Worm (Caenorhabditis elegans) whole organism, L1 larva: ENCODE measurements around the gene tbg-1.

Experiments used
- ama-1 ChIP-seq: fragments of 150-350 bp; optimal IDR thresholded peaks from 2 replicates; lab custom pipeline; 2014
- efl-1 ChIP-seq, 4 experiments: fragments of 150-350 bp; optimal IDR thresholded peaks in 3 of 4; peaks in 1 of 4; 1 replicate in 1 of 4; 2 replicates in 3 of 4; lab custom pipeline; 2014; ENCODE audit warnings: missing biosample characterization in 2 of 4, missing genetic modification characterization in 2 of 4, missing genetic modification reagents in 2 of 4
- egl-27 ChIP-seq, 2 experiments: fragments of 150-350 bp in 1 of 2; sonication (generic microtip); optimal IDR thresholded peaks; 3 replicates each; lab custom pipeline; 2017 to 2018; ENCODE audit warnings: missing biosample characterization in 2 of 2, missing genetic modification characterization in 2 of 2, missing genetic modification reagents in 2 of 2
- elt-3 ChIP-seq, 6 experiments: fragments of 150-350 bp in 1 of 6; sonication (generic microtip); optimal IDR thresholded peaks; 2 replicates each; lab custom pipeline; 2017 to 2018; ENCODE audit warnings: missing biosample characterization in 6 of 6, missing genetic modification characterization in 6 of 6, inconsistent platforms in 1 of 6
- lin-13 ChIP-seq: fragments of 150-350 bp; optimal IDR thresholded peaks from 2 replicates; lab custom pipeline; 2014; ENCODE audit warnings: missing biosample characterization, missing genetic modification reagents, missing genetic modification characterization
- lin-15B ChIP-seq: fragments of 150-350 bp; sonication (generic microtip); optimal IDR thresholded peaks from 3 replicates; lab custom pipeline; 2014; ENCODE audit warnings: missing biosample characterization, missing genetic modification characterization
- lin-35 ChIP-seq, 2 experiments: fragments of 150-350 bp; optimal IDR thresholded peaks; 2 replicates each; lab custom pipeline; 2014; ENCODE audit warnings: missing biosample characterization in 2 of 2, missing genetic modification characterization in 2 of 2, missing genetic modification reagents in 2 of 2
- mab-9 ChIP-seq: fragments of 200-800 bp; sonication (Bioruptor generic); IDR thresholded peaks from 2 replicates; pipeline ENCODE4 v1.3.6; 2022; ENCODE audit warnings: missing genetic modification reagents, missing genetic modification characterization, missing compliant biosample characterization
- pag-3 ChIP-seq: sonication (generic microtip); optimal IDR thresholded peaks from 2 replicates; lab custom pipeline; 2017; ENCODE audit warnings: missing genetic modification characterization, mild to moderate bottlenecking, missing compliant biosample characterization, antibody characterized with exemption, borderline replicate concordance; ENCODE audit not compliant: insufficient read depth
- snpc-4 ChIP-seq: fragments of 150-350 bp; optimal IDR thresholded peaks from 2 replicates; lab custom pipeline; 2014; ENCODE audit warnings: missing biosample characterization, missing genetic modification characterization
- unc-62 ChIP-seq: fragments of 150-350 bp; optimal IDR thresholded peaks from 2 replicates; lab custom pipeline; 2014; ENCODE audit warnings: missing biosample characterization, missing genetic modification reagents, missing genetic modification characterization
- zag-1 ChIP-seq: fragments of 150-350 bp; optimal IDR thresholded peaks from 2 replicates; lab custom pipeline; 2014; ENCODE audit warnings: missing biosample characterization, missing genetic modification characterization
- ztf-4 ChIP-seq: fragments of 150-350 bp; optimal IDR thresholded peaks from 2 replicates; lab custom pipeline; 2014; ENCODE audit warnings: missing biosample characterization, missing genetic modification characterization

DNA sequence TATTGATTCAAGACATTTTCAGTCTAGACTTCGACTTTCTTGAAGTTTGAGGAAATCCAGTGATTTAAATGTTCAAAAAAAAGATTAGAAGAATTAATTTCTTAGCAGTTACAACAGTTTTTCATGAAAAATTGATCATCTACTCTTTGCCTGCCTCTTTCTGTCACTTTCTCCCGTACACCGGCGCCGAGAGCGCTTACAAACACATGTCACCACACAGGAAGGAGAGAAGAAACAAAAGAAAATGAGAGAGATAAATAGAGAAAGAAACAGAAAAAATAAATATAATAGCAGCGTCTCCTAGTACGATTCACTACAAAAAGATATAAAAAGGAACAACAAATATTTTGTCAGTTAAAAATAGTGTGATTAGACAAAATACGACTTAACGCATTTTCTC is 37.7 kb upstream of the tbg-1 start:
- peak in 1 of 6 experiments; percentile 22 for TF ChIP-seq elt-3 (tag; optimal IDR thresholded peaks at IDR 0.05; lab: Kevin White, UChicago)
- TF ChIP-seq zag-1 (tag; lab: Kevin White, UChicago) = no peak
- TF ChIP-seq lin-15B (tag; lab: Kevin White, UChicago) = no peak
- TF ChIP-seq lin-13 (GFP tag; lab: Kevin White, UChicago) = no peak
- no peak for TF ChIP-seq ztf-4 (tag; lab: Kevin White, UChicago)
- TF ChIP-seq lin-35 (GFP tag; optimal IDR thresholded peaks at IDR 0.05; lab: Kevin White, UChicago) = no peak
- no peak for TF ChIP-seq ama-1 (lab: Kevin White, UChicago)
- TF ChIP-seq mab-9 (GFP tag; lab: Robert Waterston, UW) = no peak
- no peak for TF ChIP-seq unc-62
- no peak for TF ChIP-seq egl-27 (tag; optimal IDR thresholded peaks at IDR 0.05; lab: Kevin White, UChicago)
- no peak for TF ChIP-seq pag-3 (tag; lab: Kevin White, UChicago)
- no peak for TF ChIP-seq snpc-4 (tag; lab: Kevin White, UChicago)
- TF ChIP-seq efl-1 (optimal IDR thresholded peaks at IDR 0.05; lab: Kevin White, UChicago) = peak in 1 of 2 experiments; percentile 0
- TF ChIP-seq efl-1 (GFP tag; optimal IDR thresholded peaks at IDR 0.05 in 1 of 2; lab: Kevin White, UChicago) = peak in 1 of 2 experiments; percentile 78
